Worm (Caenorhabditis elegans) whole organism, L3 larva: Measurements from ENCODE around the gene clec-9.

Experiments used
- ceh-82 ChIP-seq: fragments of 150-350 bp; optimal IDR thresholded peaks from 2 replicates; lab custom pipeline; 2014; ENCODE audit warnings: missing biosample characterization, missing genetic modification characterization
- fos-1 ChIP-seq: fragments of 150-350 bp; optimal IDR thresholded peaks from 2 replicates; lab custom pipeline; 2014; ENCODE audit warnings: missing biosample characterization, missing genetic modification characterization
- nhr-11 ChIP-seq: fragments of 150-350 bp; optimal IDR thresholded peaks from 2 replicates; lab custom pipeline; 2014; ENCODE audit warnings: missing biosample characterization, missing genetic modification characterization
- nhr-12 ChIP-seq: fragments of 150-350 bp; optimal IDR thresholded peaks from 2 replicates; lab custom pipeline; 2014; ENCODE audit warnings: missing biosample characterization, missing genetic modification characterization
- nhr-237 ChIP-seq: fragments of 150-350 bp; optimal IDR thresholded peaks from 2 replicates; lab custom pipeline; 2014; ENCODE audit warnings: missing biosample characterization, missing genetic modification characterization
- nhr-28 ChIP-seq: fragments of 150-350 bp; optimal IDR thresholded peaks from 2 replicates; lab custom pipeline; 2014; ENCODE audit warnings: missing biosample characterization, missing genetic modification characterization
- nhr-76 ChIP-seq: fragments of 150-350 bp; sonication (generic microtip); optimal IDR thresholded peaks from 5 replicates; lab custom pipeline; 2014; ENCODE audit warnings: missing biosample characterization, missing genetic modification characterization
- skn-1 ChIP-seq: fragments of 150-350 bp; optimal IDR thresholded peaks from 2 replicates; lab custom pipeline; 2014; ENCODE audit warnings: missing biosample characterization, missing genetic modification characterization
- snpc-4 ChIP-seq: fragments of 150-350 bp; optimal IDR thresholded peaks from 2 replicates; lab custom pipeline; 2014; ENCODE audit warnings: missing biosample characterization, missing genetic modification characterization
- unc-39 ChIP-seq: sonication (generic microtip); optimal IDR thresholded peaks from 4 replicates; lab custom pipeline; 2017; ENCODE audit warnings: missing biosample characterization, missing genetic modification characterization

ce11 chrV:16693732-16694131 is 12.7 kb downstream of the clec-9 start, which contains the start of gene srw-42:
- TF ChIP-seq ceh-82, result no peak
- TF ChIP-seq nhr-12 (tag; lab: Kevin White, UChicago), result no peak
- no peak for TF ChIP-seq nhr-237 (tag; lab: Kevin White, UChicago)
- TF ChIP-seq nhr-76 (tag; lab: Kevin White, UChicago), result no peak
- no peak for TF ChIP-seq nhr-28 (tag; lab: Kevin White, UChicago)
- no peak for TF ChIP-seq skn-1 (tag; lab: Kevin White, UChicago)
- no peak for TF ChIP-seq snpc-4 (tag; lab: Kevin White, UChicago)
- TF ChIP-seq fos-1, result no peak
- TF ChIP-seq unc-39 (tag; lab: Kevin White, UChicago), result no peak
- TF ChIP-seq nhr-11 (tag; lab: Kevin White, UChicago), result no peak
